Worm (Caenorhabditis elegans) whole organism, L4 larva: ENCODE measurements around the gene sre-21.

Experiments
- fkh-10 ChIP-seq: fragments of 150-350 bp; optimal IDR thresholded peaks from 2 replicates; lab custom pipeline; 2014; ENCODE audit warnings: missing biosample characterization, missing genetic modification reagents, missing genetic modification characterization
- mxl-2 ChIP-seq: fragments of 200-800 bp; sonication (Bioruptor generic); conservative IDR thresholded peaks from 2 replicates; pipeline ENCODE4 v1.3.6; 2022; ENCODE audit warnings: missing genetic modification reagents, missing genetic modification characterization, missing compliant biosample characterization
- nhr-25 ChIP-seq: sonication (generic microtip); optimal IDR thresholded peaks from 2 replicates; lab custom pipeline; 2017; ENCODE audit warnings: missing genetic modification characterization, mild to moderate bottlenecking, missing compliant biosample characterization, antibody characterized with exemption, moderate library complexity, borderline replicate concordance; ENCODE audit not compliant: insufficient read depth

DNA sequence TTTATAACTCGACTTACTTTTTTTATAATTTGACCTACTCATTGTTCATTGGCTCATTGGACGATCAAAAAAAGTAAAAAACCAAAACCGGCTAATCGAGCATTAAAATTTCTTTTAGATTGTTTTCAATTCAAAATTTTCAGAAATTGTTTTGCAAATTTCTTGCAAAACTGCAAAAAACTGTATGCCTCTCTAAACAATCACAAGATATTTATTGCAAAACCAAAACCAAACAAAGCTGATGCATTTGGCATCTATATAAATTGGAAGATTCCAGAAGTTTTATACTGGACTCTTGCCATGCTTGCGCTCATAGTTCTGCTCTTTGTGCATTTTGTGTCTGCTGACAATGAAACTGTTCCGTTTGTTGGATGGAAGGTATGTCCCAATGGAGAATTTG lies 4.6 kb upstream of the sre-21 start, which contains the start of gene C47A10.12:
- TF ChIP-seq nhr-25 (tag; lab: Kevin White, UChicago) (no peak), mxl-2 (GFP tag; lab: Robert Waterston, UW) (no peak), fkh-10 (GFP tag; lab: Kevin White, UChicago) (no peak)
